Worm (Caenorhabditis elegans) whole organism, midembryonic: ENCODE data around the gene F42A6.5.
"Not testable (repeated sequence)": the region's sequence is repeated elsewhere in the genome, so short reads cannot be mapped to it uniquely, and the experiment has no call there.

Source experiments
- T22C8.4 ChIP-seq: fragments of 200-800 bp; sonication (Bioruptor generic); IDR thresholded peaks from 2 replicates; pipeline ENCODE4 v1.3.6; 2022; ENCODE audit warnings: missing genetic modification characterization, missing compliant biosample characterization
- flt-1 ChIP-seq: fragments of 200-800 bp; sonication (Bioruptor generic); IDR thresholded peaks from 2 replicates; pipeline ENCODE4 v1.3.6; 2022; ENCODE audit warnings: missing genetic modification characterization, missing compliant biosample characterization
- med-1 ChIP-seq: sonication (generic microtip); optimal IDR thresholded peaks from 2 replicates; lab custom pipeline; 2017; ENCODE audit warnings: missing genetic modification characterization, mild to moderate bottlenecking, missing compliant biosample characterization, antibody characterized with exemption, missing genetic modification reagents; ENCODE audit not compliant: insufficient read depth
- ref-1 ChIP-seq: fragments of 200-800 bp; sonication (Bioruptor generic); conservative IDR thresholded peaks from 2 replicates; pipeline ENCODE4 v1.3.6; 2022; ENCODE audit warnings: missing genetic modification reagents, missing genetic modification characterization, missing compliant biosample characterization
- tab-1 ChIP-seq: fragments of 200-800 bp; sonication (Bioruptor generic); IDR thresholded peaks from 2 replicates; pipeline ENCODE4 v1.3.6; 2022; ENCODE audit warnings: missing genetic modification characterization, missing compliant biosample characterization
- ztf-23 ChIP-seq: fragments of 200-800 bp; sonication (Bioruptor generic); IDR thresholded peaks from 2 replicates; pipeline ENCODE4 v1.3.6; 2022; ENCODE audit warnings: missing genetic modification reagents, missing genetic modification characterization, missing compliant biosample characterization

DNA sequence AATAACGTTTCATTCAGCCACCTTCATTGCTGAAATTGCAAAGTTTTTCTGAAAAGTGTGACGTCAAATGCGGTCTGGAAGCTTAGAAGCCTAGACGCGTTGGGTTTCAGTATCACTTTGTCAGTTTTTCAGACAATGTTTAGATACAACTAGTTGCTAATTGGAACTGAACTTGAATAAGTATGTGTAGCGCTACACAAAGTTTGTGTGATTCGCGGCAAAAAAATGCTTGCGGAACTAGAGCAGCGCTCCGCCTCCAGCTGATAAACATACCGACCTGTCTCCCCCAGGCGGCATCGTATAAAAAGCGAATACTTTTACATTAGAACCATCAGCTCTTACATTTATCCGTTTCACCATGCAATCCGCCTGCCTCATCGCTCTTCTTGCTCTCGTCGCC is 29.6 kb downstream of the F42A6.5 start, which contains the start of gene W08E12.4:
- not testable (repeated sequence) for TF ChIP-seq T22C8.4 (GFP tag; lab: Robert Waterston, UW); flt-1; ztf-23 (GFP tag; lab: Robert Waterston, UW); med-1 (GFP tag; lab: Kevin White, UChicago); tab-1 (GFP tag; lab: Robert Waterston, UW); ref-1 (GFP tag; lab: Robert Waterston, UW)
